Worm (Caenorhabditis elegans) whole organism, dauer: ENCODE results near the gene gcy-27.

ENCODE experiments used
- unc-62 ChIP-seq: sonication (generic microtip); optimal IDR thresholded peaks from 2 replicates; lab custom pipeline; 2017; ENCODE audit warnings: missing biosample characterization, missing genetic modification reagents, missing genetic modification characterization

gcy-27 gene

DNA sequence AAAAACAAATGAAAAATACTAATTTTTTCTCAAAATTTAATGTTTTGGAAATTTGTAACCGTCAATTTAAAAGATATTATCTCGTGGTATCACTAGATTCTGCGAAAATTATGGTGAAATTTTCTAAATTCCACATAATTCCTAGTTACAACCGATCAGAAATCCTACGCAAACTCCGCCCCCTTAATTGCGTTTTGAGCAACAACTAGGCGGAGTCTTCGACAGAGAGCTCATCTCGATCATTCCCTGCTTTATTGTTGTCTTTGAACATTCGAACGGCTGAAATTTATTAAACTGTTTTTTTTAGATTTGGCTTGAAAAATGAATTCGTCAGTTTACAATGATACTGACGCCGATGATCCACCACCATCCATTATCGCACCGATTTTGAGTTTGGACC lies 37.0 kb downstream of the gcy-27 start, which contains the start of gene T02D1.4:
Gene T02D1.4, plus strand, starts transcription at position 301 of the 400 bp plus-strand sequence.
- TF ChIP-seq unc-62: no peak

DNA sequence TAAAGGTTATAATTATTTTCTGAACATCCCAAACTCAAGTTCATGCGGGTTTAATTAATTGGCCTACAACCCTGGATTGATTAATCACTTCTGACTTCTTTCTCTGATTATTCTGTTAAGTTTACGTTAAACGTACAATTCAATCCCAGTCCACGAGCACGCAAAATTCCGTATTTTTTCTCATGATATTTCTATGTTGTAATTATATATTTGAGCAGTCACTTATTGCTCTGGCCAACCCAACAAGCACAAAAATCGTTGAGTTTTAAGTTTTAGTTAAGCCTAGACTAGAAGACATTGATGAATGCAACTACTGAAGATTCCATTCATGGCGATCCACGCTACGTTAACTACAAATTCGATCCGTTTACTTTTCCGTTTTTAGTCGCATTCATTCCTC lies 40.5 kb downstream of the gcy-27 start, which contains the start of gene sru-15:
Gene sru-15, plus strand, starts transcription at position 301 of the 400 bp plus-strand sequence.
- TF ChIP-seq unc-62: no peak

DNA sequence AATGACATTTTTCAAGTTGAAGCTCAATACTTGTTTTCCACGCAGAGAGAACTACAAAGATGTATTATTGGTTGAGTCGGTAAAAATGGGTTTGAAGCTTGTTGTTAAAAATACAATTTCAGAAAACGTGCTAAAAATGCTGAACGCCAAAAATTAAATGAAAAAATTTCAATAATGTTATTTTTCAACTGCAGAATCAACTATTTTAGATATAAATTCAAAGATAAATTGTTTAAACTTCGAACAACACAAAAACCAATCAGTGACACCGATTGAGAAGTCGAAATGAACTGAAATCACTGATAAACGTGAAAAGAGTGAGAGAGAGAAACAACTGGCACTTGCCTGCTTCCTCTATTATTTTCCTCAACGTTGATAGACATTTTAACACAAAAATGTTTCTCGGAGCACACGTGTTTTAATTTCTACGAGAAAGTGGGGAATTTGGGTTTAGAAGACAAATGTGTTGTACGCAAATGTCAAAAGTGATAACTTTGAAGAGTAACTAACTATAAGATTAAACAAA lies 48.9 kb downstream of the gcy-27 start, which contains the start of gene T02D1.8:
Gene T02D1.8, minus strand, starts transcription at position 51 of the 526 bp plus-strand sequence.
- TF ChIP-seq unc-62: no peak

DNA sequence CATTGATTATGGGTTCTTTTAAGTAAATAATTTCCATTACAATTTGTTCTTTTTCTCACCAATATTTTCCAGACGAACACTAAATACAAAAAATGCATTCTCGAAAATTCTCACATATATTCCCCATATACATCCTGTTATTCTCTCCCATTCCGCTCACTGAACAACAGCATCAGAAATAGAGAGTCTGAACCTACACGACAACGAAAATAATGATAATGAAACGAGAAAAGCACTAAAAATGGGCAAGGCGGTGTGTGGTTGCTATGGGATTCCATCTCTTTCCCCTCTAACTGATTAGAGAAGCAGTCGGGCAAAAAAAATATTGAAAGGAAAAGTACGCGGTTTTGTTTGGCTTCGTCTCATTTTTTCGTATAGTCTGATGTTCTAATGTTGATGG lies 53.4 kb downstream of the gcy-27 start, which contains the start of gene C30H6.12:
Gene C30H6.12, plus strand, starts transcription at position 301 of the 400 bp plus-strand sequence.
- no peak for TF ChIP-seq unc-62
